Worm (Caenorhabditis elegans): ENCODE data around the gene nhr-136.

Gene nhr-136

DNA sequence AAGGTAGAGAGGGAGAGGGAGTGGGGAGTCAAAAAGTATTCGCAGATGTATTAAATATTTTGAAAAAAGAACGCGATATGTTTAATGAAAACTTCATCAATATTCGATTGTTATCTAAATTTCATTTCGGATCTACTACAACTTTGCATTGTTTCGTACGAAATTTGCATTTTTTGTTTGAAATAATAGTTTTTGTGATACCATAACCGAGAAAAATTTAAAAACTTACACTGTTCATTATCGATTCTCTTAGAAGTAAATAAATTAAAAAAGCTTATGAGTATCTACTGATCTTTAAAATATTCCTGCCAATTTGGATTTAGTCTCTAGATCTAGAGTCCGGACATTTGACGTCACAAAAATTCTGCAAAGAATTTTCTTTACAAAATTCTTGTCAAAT lies 26.7 kb upstream of the nhr-136 start, which contains the start of gene R07B7.9:
Gene R07B7.9, minus strand, starts transcription at position 101 of the 400 bp plus-strand sequence.
- TF ChIP-seq klf-2 (GFP tag; conservative IDR thresholded peaks at IDR 0.05) (no peak), tab-1 (GFP tag; IDR thresholded peaks at IDR 0.05) (no peak), cog-1 (tag; optimal IDR thresholded peaks at IDR 0.05) (no peak), ztf-29 (GFP tag; IDR thresholded peaks at IDR 0.05) (no peak), med-1 (GFP tag; optimal IDR thresholded peaks at IDR 0.05; ENCODE audit: insufficient read depth) (no peak), ztf-23 (GFP tag; IDR thresholded peaks at IDR 0.05) (no peak), flt-1 (GFP tag; IDR thresholded peaks at IDR 0.05) (no peak), ref-1 (GFP tag; conservative IDR thresholded peaks at IDR 0.05) (no peak), T22C8.4 (GFP tag; IDR thresholded peaks at IDR 0.05) (no peak)

DNA sequence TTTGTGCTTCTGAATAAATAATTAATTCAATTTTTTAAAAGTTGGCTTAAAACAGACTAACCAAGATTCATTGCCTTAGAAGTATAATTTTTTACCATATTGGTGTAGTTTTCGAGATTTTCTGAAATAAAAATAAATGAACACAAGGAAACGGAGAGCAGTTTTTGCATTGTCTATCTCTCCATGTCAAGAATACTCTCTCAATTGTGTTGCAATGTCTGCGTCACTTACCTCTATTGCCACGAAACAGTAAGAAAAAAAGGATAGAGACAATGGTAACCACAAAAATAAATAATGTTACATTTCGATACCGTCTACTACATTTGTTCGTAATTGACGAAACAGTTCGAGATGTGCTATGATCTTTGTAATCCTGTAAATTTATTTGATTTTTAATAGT lies 24.0 kb upstream of the nhr-136 start, which contains the start of gene R07B7.10:
Gene R07B7.10, plus strand, starts transcription at position 285 of the 400 bp plus-strand sequence.
- no peak for TF ChIP-seq cog-1 (tag; optimal IDR thresholded peaks at IDR 0.05)
- no peak for TF ChIP-seq ztf-29 (GFP tag; IDR thresholded peaks at IDR 0.05)

DNA sequence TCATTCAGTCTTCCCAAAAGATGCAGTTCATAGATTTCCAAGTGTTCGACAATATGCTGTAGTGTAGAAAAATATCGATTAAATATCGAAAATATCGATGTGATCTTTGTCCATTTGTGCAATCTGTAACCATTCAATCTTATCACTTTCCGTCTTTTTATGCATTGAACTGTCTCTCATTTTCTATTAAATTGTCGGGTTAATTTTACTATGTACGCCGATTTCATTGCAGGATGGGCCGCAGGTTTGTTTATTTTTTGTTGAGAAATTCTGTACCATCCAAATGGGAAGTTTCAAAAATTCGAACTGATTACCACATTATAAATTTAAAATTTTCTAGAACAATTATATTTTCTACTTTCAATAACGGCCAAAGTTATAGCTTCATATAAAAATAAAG lies 22.7 kb upstream of the nhr-136 start, which contains the start of gene R07B7.8:
Gene R07B7.8, minus strand, starts transcription at position 101 of the 400 bp plus-strand sequence.
- TF ChIP-seq med-1 (GFP tag; optimal IDR thresholded peaks at IDR 0.05; ENCODE audit: insufficient read depth) = no peak
- TF ChIP-seq cog-1 (tag; optimal IDR thresholded peaks at IDR 0.05) = no peak
- no peak for TF ChIP-seq klf-2 (GFP tag; conservative IDR thresholded peaks at IDR 0.05)
- no peak for TF ChIP-seq ztf-29 (GFP tag; IDR thresholded peaks at IDR 0.05)
- no peak for TF ChIP-seq ref-1 (GFP tag; conservative IDR thresholded peaks at IDR 0.05)
- no peak for TF ChIP-seq T22C8.4 (GFP tag; IDR thresholded peaks at IDR 0.05)
- TF ChIP-seq tab-1 (GFP tag; IDR thresholded peaks at IDR 0.05) = no peak
- TF ChIP-seq flt-1 (GFP tag; IDR thresholded peaks at IDR 0.05) = no peak
- TF ChIP-seq ztf-23 (GFP tag; IDR thresholded peaks at IDR 0.05) = no peak

DNA sequence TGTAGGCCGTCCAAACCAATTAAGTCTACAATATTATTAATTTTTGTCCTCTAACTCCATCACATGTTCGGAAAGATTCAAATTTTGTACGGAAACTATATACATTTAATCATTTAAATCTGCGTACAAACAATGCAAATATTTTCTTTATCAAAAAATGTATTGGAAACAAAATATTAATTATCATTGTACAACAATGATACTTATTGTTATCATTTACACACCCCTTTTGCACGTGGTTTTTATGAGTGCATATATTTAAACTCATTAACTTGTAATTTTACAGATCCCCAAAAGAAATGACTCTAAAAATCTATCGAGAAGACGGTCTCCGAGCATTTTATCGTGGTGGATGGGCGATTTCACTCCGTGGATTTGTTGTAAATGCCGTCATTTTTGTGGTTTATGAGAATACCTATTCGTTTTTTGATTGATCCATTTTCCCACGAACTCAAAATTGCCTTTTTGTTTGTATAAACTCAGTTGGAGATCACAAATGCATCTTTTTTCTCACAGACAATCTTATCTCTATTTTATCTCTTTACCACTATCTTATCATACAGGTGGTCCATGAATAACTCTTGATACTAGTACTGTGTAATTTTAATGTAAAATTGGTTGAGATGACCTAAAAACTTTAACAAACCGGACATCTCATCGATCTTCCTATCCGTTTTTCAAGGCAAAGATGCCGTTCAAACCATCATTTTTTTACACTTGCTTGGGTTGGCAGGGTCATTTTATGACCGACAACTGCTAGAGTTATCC lies 20.9 kb upstream of the nhr-136 start:
- TF ChIP-seq med-1 (GFP tag; optimal IDR thresholded peaks at IDR 0.05; ENCODE audit: insufficient read depth) = no peak
- no peak for TF ChIP-seq ref-1 (GFP tag; conservative IDR thresholded peaks at IDR 0.05)
- TF ChIP-seq flt-1 (GFP tag; IDR thresholded peaks at IDR 0.05) = no peak
- TF ChIP-seq tab-1 (GFP tag; IDR thresholded peaks at IDR 0.05) = no peak

DNA sequence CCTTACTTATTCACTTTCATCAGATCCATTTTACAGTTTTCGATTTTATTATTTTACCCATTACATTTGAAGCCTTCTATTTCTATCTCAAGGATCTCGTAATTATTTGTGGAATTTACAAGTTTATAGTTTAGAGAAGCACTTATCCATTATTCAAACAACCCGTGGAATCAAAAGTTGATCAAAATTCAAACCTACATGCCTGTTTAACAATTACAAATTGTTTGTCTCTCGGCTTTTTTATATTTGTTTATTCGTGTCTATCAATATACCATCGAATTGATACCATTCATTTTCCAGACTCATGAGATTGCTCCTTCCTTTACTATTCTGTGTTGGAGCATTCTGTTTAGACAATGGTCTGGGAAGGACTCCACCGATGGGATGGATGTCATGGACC lies 20.0 kb upstream of the nhr-136 start, which contains the start of gene gana-1:
Gene gana-1, plus strand, starts transcription at position 301 of the 400 bp plus-strand sequence.
- TF ChIP-seq ref-1 (GFP tag; conservative IDR thresholded peaks at IDR 0.05) = no peak
- TF ChIP-seq med-1 (GFP tag; optimal IDR thresholded peaks at IDR 0.05; ENCODE audit: insufficient read depth) = no peak
- no peak for TF ChIP-seq flt-1 (GFP tag; IDR thresholded peaks at IDR 0.05)
- TF ChIP-seq ztf-29 (GFP tag; IDR thresholded peaks at IDR 0.05) = no peak
- no peak for TF ChIP-seq klf-2 (GFP tag; conservative IDR thresholded peaks at IDR 0.05)
- no peak for TF ChIP-seq ztf-23 (GFP tag; IDR thresholded peaks at IDR 0.05)
- no peak for TF ChIP-seq cog-1 (tag; optimal IDR thresholded peaks at IDR 0.05)
- TF ChIP-seq T22C8.4 (GFP tag; IDR thresholded peaks at IDR 0.05) = no peak
- no peak for TF ChIP-seq tab-1 (GFP tag; IDR thresholded peaks at IDR 0.05)

DNA sequence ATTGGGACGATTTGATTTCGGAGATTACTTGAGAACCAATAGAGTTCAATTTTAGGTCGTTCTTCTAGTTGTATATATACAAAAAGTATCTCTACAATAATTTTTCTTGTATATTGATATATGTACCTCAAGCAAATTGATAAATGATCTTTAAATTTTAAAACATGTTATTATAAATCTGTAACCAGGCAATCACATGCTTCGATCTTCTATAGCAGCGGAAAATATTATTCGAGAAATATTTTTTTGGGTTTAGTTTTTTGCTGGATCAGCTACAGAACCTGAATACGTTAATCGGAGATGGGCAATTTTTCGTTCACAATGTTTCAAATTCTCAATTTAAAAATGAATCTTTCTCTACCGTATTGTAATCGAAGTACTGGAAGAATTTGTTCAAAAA lies 18.2 kb upstream of the nhr-136 start, which contains the start of gene R07B7.12:
Gene R07B7.12, plus strand, starts transcription at position 301 of the 400 bp plus-strand sequence.
- TF ChIP-seq klf-2 (GFP tag; conservative IDR thresholded peaks at IDR 0.05) (no peak), T22C8.4 (GFP tag; IDR thresholded peaks at IDR 0.05) (no peak), cog-1 (tag; optimal IDR thresholded peaks at IDR 0.05) (no peak), tab-1 (GFP tag; IDR thresholded peaks at IDR 0.05) (no peak), ztf-29 (GFP tag; IDR thresholded peaks at IDR 0.05) (no peak), flt-1 (GFP tag; IDR thresholded peaks at IDR 0.05) (no peak)

DNA sequence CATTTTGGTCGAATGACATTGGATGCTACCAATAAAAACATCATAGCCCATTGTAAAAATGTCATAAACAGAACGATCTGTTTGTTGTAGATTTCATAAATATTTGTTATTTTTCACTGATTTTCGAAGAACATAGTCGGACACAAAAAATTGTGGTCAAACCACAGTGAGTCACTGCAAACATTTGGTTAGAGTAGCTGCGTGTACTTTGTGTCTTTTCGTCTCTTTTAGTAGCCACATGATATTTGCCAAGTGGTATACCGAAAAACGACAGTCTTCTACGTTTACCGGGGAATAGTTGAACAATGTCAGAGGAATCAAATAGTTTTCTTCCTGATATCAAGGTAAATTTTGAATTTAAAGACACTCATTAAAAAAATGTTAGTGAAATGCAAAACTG lies 15.2 kb upstream of the nhr-136 start, which contains the start of gene nhr-206:
Gene nhr-206, plus strand, starts transcription at position 248 of the 400 bp plus-strand sequence.
- no peak for TF ChIP-seq med-1 (GFP tag; optimal IDR thresholded peaks at IDR 0.05; ENCODE audit: insufficient read depth)
- TF ChIP-seq ztf-23 (GFP tag; IDR thresholded peaks at IDR 0.05) = no peak
- no peak for TF ChIP-seq T22C8.4 (GFP tag; IDR thresholded peaks at IDR 0.05)
- no peak for TF ChIP-seq flt-1 (GFP tag; IDR thresholded peaks at IDR 0.05)
- TF ChIP-seq ref-1 (GFP tag; conservative IDR thresholded peaks at IDR 0.05) = no peak
- no peak for TF ChIP-seq ztf-29 (GFP tag; IDR thresholded peaks at IDR 0.05)
- no peak for TF ChIP-seq klf-2 (GFP tag; conservative IDR thresholded peaks at IDR 0.05)
- no peak for TF ChIP-seq tab-1 (GFP tag; IDR thresholded peaks at IDR 0.05)
- TF ChIP-seq cog-1 (tag; optimal IDR thresholded peaks at IDR 0.05) = no peak

DNA sequence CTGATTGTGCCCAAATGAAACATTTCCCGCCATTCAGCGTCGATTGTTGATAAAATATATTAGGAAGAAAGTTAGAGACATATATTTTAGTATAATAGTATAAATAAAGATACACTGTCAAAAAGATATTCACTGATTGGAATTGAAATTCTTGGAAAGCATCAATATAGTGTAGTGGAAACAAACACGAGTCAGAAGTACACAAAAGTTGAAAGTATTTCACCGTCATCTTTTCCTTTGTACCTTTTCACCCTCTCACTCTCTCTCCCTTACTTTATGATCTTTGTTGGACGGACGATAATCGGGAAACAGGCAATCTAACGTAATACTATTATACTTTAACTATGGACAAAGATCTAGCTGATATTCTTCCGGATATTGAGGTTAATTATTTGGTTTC lies 12.9 kb upstream of the nhr-136 start, which contains the start of gene nhr-208:
Gene nhr-208, plus strand, starts transcription at position 288 of the 400 bp plus-strand sequence.
- TF ChIP-seq flt-1 (GFP tag; IDR thresholded peaks at IDR 0.05) (no peak), ztf-23 (GFP tag; IDR thresholded peaks at IDR 0.05) (no peak), ztf-29 (GFP tag; IDR thresholded peaks at IDR 0.05) (no peak), cog-1 (tag; optimal IDR thresholded peaks at IDR 0.05) (no peak), T22C8.4 (GFP tag; IDR thresholded peaks at IDR 0.05) (no peak), ref-1 (GFP tag; conservative IDR thresholded peaks at IDR 0.05) (no peak), med-1 (GFP tag; optimal IDR thresholded peaks at IDR 0.05; ENCODE audit: insufficient read depth) (no peak), klf-2 (GFP tag; conservative IDR thresholded peaks at IDR 0.05) (no peak), tab-1 (GFP tag; IDR thresholded peaks at IDR 0.05) (no peak)

DNA sequence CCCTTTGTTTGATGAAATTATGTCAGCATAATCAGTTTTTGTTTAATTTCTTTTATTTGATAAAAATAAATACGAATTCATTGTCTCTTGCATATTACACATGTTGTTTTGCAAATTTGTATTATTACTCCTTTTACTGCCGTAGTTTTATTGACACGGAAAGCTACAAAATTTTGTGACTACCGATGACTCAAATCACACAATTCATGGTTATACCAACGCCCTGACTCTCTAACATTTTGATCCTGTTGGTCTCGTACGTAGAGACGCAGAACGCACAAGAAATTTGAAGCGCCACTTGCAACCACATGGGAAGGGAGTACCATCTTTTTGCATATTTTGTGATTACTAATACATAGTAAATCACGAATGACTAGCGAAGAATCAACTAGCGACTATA lies 11.1 kb upstream of the nhr-136 start, which contains the start of gene nhr-207:
Gene nhr-207, plus strand, starts transcription at position 282 of the 400 bp plus-strand sequence.
- TF ChIP-seq ztf-29 (GFP tag; IDR thresholded peaks at IDR 0.05) = no peak
- no peak for TF ChIP-seq ztf-23 (GFP tag; IDR thresholded peaks at IDR 0.05)

DNA sequence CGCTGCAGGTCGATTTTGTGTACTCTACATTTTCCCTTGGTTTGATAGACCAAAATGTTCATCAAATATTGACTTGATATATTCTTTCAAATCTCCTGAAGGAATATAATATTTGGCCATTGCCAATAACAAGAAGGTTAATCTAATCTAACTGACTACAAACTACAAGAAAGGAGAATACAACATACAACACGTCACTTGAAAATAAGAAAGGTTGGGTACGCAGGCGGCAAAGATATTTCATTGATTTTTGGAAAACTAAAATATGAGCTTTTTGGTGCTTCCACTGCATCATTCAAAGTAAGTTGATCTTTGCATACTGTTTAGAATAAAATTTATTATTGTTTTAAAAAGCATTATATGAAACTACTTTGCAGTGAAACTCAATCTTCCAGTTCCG lies 8.8 kb upstream of the nhr-136 start, which contains the start of gene nhr-209:
Gene nhr-209, plus strand, starts transcription at position 27 of the 400 bp plus-strand sequence.
- no peak for TF ChIP-seq ztf-29 (GFP tag; IDR thresholded peaks at IDR 0.05)
- no peak for TF ChIP-seq klf-2 (GFP tag; conservative IDR thresholded peaks at IDR 0.05)
- TF ChIP-seq tab-1 (GFP tag; IDR thresholded peaks at IDR 0.05) = no peak
- TF ChIP-seq T22C8.4 (GFP tag; IDR thresholded peaks at IDR 0.05) = no peak
- TF ChIP-seq cog-1 (tag; optimal IDR thresholded peaks at IDR 0.05) = no peak
- no peak for TF ChIP-seq flt-1 (GFP tag; IDR thresholded peaks at IDR 0.05)
- TF ChIP-seq med-1 (GFP tag; optimal IDR thresholded peaks at IDR 0.05; ENCODE audit: insufficient read depth) = no peak
- no peak for TF ChIP-seq ref-1 (GFP tag; conservative IDR thresholded peaks at IDR 0.05)
- TF ChIP-seq ztf-23 (GFP tag; IDR thresholded peaks at IDR 0.05) = no peak

Measured in whole organism, midembryonic.